Worm (Caenorhabditis elegans): ENCODE measurements around the gene T11B7.2.

Gene T11B7.2

DNA sequence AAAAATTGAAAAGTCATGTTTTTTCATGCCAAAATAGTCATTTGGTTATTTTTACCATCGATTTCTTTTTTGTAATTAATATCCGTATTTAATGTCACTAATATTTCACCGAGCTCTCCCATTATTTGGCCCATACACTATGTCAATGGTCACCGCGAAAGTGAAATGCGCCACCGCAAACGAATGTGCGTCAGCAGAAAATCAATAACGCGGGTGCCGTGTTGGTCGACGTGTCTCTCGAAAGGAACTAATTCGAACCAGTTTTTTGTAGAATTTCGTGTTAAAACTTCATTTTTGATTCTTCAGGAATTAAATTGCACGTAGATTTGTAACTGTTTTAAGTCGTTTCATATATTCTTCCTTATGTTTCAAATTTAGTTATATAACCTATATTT is 17.8 kb downstream of the T11B7.2 start:
- TF ChIP-seq nhr-80 (tag; optimal IDR thresholded peaks at IDR 0.05) = peak; percentile 17
- TF ChIP-seq let-607 (tag; optimal IDR thresholded peaks at IDR 0.05) = peak; percentile 19 to 27
- no peak for TF ChIP-seq pha-4 (tag; optimal IDR thresholded peaks at IDR 0.05)
- TF ChIP-seq ztf-18 (tag; optimal IDR thresholded peaks at IDR 0.05) = peak; percentile 69
- TF ChIP-seq lsy-27 (tag; optimal IDR thresholded peaks at IDR 0.05; ENCODE audit: borderline replicate concordance, insufficient read depth) = no peak

DNA sequence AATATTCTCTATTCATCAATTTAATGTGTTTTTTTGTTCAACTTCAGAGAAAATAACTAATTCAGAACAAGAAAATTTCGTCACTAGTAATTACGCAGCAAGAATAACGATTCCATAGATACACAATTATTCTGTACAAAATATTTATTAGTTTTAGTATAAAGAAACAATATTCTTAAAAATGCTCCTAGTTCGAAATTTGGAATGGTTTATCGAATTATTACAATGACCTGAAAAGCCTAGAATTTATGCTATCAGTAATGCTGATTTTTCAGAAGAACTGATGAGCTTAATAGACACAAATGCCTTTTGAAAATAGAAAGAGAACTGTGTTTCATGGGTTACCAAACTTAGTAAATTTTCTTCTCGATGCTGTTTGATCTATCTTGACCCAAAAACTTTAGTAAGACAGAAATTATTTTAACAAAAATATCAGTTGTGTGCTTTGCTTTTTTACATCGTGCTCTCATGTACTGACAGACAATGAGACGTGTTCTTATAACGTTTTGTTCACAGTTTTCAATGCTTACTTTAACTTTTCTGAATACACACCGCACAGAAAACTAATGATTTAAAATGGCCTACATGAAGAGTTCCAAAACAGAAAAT is 18.3 kb downstream of the T11B7.2 start:
- TF ChIP-seq ama-1 (optimal IDR thresholded peaks at IDR 0.05) (peak; percentile 32), ama-1 (GFP tag; optimal IDR thresholded peaks at IDR 0.05) (no peak), madf-10 (tag; optimal IDR thresholded peaks at IDR 0.05) (no peak)

DNA sequence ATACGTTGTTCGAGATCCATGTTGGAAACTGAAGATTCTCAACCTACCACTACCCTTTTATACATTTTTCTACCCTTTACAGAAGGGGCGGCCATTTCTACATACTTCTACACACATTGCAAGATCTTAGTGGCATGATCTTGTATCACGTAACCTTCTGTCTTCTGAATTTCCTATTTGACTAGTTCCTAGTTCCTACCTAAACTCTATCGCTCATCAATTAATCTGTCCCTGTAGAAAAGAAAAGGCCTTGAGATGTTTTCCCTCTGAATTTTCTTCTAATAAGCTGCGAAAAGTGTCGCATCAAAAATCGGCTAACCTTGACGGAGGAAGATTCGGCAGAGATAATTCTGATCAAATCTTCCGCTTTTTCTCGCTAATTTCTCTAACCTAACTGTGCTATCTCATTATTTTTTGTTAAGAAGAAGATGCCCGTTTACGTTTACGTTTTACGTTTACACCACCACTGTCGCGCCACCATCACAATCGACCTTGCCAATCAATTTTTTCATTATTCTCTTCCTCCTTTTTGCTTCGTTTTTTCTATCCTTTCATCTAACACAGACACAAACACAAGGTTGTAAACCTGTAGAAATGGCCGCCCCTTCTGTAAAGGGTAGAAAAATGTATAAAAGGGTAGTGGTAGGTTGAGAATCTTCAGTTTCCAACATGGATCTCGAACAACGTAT is 20.1 kb downstream of the T11B7.2 start, which contains the start of the genes col-117 and col-3:
Gene col-117, minus strand, starts transcription at position 51 of the 689 bp plus-strand sequence.
Gene col-3, plus strand, starts transcription at position 639 of the 689 bp plus-strand sequence.
- TF ChIP-seq egl-18 (GFP tag; IDR thresholded peaks at IDR 0.05) (no peak), Y79H2A.3 (GFP tag; conservative IDR thresholded peaks at IDR 0.05) (no peak), ztf-6 (GFP tag; IDR thresholded peaks at IDR 0.05) (no peak), pha-4 (tag; optimal IDR thresholded peaks at IDR 0.05) (no peak), F52B5.7 (tag; optimal IDR thresholded peaks at IDR 0.05) (no peak), ztf-25 (GFP tag; IDR thresholded peaks at IDR 0.05) (no peak), mel-28 (tag; optimal IDR thresholded peaks at IDR 0.05; ENCODE audit: borderline replicate concordance) (no peak), F22D6.2 (tag; optimal IDR thresholded peaks at IDR 0.05) (no peak), mes-4 (tag; optimal IDR thresholded peaks at IDR 0.05) (no peak), madf-6 (GFP tag; IDR thresholded peaks at IDR 0.05) (no peak)

DNA sequence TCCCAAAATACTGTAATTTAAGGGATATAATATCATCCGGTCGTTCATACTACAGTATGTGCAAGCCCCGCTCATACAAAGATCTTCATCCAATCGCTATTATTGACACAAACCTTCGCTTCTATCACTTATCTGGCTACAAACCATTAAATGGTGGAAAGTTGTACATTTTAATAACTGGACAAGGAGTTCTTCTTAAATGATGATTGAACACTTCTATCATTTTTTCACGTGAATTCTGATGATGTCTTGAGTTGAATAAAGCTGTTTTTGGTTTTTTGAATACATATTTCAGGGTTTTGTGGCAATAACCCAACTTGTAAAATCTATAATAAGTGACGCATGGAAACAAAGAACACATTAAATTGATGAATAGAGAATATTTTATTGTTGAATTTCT is 21.8 kb downstream of the T11B7.2 start:
- TF ChIP-seq pha-4 (tag; optimal IDR thresholded peaks at IDR 0.05) = no peak
- TF ChIP-seq ztf-28 (GFP tag; IDR thresholded peaks at IDR 0.05) = no peak
- TF ChIP-seq lin-35 (GFP tag; optimal IDR thresholded peaks at IDR 0.05) = no peak
- TF ChIP-seq let-607 (tag; optimal IDR thresholded peaks at IDR 0.05) = no peak
- no peak for TF ChIP-seq nfya-1 (tag; optimal IDR thresholded peaks at IDR 0.05; ENCODE audit: borderline replicate concordance, insufficient read depth)
- TF ChIP-seq cebp-2 (GFP tag; IDR thresholded peaks at IDR 0.05) = no peak
- TF ChIP-seq hlh-26 (GFP tag; conservative IDR thresholded peaks at IDR 0.05) = no peak
- TF ChIP-seq tbp1 (GFP tag; optimal IDR thresholded peaks at IDR 0.05) = no peak

DNA sequence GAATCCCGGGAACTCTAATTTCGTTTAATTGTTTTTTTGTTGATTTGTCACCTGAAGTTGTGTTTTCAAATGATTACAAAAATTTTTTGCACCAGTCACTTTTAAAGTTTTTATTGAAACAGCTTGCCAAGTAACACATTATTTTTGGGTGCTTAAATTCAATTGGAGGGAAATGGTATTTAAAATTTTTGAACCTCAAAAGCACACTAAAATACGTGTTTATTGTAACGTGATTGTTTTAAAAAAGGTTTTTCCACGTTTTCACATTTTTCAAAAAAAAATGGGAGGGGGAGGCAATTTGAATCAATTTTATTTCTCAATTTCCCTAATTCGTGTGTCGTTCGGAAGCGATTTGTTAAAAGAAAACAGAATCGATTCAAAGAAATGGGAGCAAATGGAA is 23.2 kb downstream of the T11B7.2 start, which contains the start of gene T28C6.5:
Gene T28C6.5, plus strand, starts transcription at position 301 of the 400 bp plus-strand sequence.
- TF ChIP-seq chd-7 (tag; optimal IDR thresholded peaks at IDR 0.05) = no peak
- TF ChIP-seq ztf-28 (GFP tag; IDR thresholded peaks at IDR 0.05) = no peak

DNA sequence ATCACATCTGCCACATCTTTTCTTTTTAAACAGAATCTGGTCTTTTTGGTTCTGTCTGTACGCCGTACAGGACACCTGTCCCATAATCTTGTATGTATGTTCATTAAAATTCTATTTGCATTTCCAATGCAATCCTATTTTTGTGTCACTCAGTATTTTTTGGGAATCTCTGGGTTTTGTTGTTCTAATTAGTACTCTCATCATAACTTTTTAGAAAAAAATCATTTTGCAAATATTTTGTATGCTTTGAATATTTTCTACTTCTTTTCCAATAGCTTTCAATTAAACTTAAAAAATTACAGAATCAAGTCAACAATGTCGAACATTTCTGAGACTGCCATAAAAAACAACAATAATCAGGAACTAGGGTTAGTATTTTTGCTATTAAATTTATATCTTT is 24.3 kb downstream of the T11B7.2 start, which contains the start of gene T28C6.3:
Gene T28C6.3, plus strand, starts transcription at position 301 of the 400 bp plus-strand sequence.
- no peak for TF ChIP-seq B0019.2 (GFP tag; conservative IDR thresholded peaks at IDR 0.05)
- TF ChIP-seq ztf-3 (GFP tag; optimal IDR thresholded peaks at IDR 0.05) = no peak
- TF ChIP-seq sptf-2 (GFP tag; optimal IDR thresholded peaks at IDR 0.05) = no peak
- TF ChIP-seq dpff-1 (tag; optimal IDR thresholded peaks at IDR 0.05) = no peak
- TF ChIP-seq F57C9.4 (tag; optimal IDR thresholded peaks at IDR 0.05) = no peak
- TF ChIP-seq hlh-12 (tag; optimal IDR thresholded peaks at IDR 0.05) = no peak
- TF ChIP-seq mcd-1 (GFP tag; IDR thresholded peaks at IDR 0.05) = no peak
- no peak for TF ChIP-seq F37B4.10 (GFP tag; IDR thresholded peaks at IDR 0.05)
- no peak for TF ChIP-seq C06A6.2 (GFP tag; conservative IDR thresholded peaks at IDR 0.05)
- no peak for TF ChIP-seq unc-62 (GFP tag; optimal IDR thresholded peaks at IDR 0.05)
- TF ChIP-seq T07F8.4 (tag; optimal IDR thresholded peaks at IDR 0.05) = no peak
- TF ChIP-seq somi-1 (GFP tag; optimal IDR thresholded peaks at IDR 0.05) = no peak
- no peak for TF ChIP-seq mel-28 (tag; optimal IDR thresholded peaks at IDR 0.05; ENCODE audit: borderline replicate concordance)
- no peak for TF ChIP-seq lin-54 (GFP tag; optimal IDR thresholded peaks at IDR 0.05)
- no peak for TF ChIP-seq D2030.7 (GFP tag; IDR thresholded peaks at IDR 0.05)
- TF ChIP-seq fkh-3 (tag; optimal IDR thresholded peaks at IDR 0.05) = no peak
- TF ChIP-seq ekl-4 (GFP tag; IDR thresholded peaks at IDR 0.05) = no peak
